Worm (Caenorhabditis elegans) whole organism, L4 larva: ENCODE data around the gene ZK673.5.

Source experiments
- D1046.2 ChIP-seq: fragments of 200-800 bp; sonication (Bioruptor generic); IDR thresholded peaks from 2 replicates; pipeline ENCODE4 v1.3.6; 2022; ENCODE audit warnings: missing genetic modification characterization, missing compliant biosample characterization
- F44E2.7 ChIP-seq: fragments of 200-800 bp; sonication (Bioruptor generic); IDR thresholded peaks from 2 replicates; pipeline ENCODE4 v2.1.2; 2022; ENCODE audit warnings: missing genetic modification characterization, missing compliant biosample characterization
- R02D3.7 ChIP-seq: fragments of 150-350 bp; sonication (generic microtip); optimal IDR thresholded peaks from 3 replicates; lab custom pipeline; 2014; ENCODE audit warnings: missing biosample characterization, missing genetic modification characterization
- T20F7.1 ChIP-seq: fragments of 200-800 bp; sonication (Bioruptor generic); optimal IDR thresholded peaks from 2 replicates; lab custom pipeline; 2018; ENCODE audit warnings: mild to moderate bottlenecking, missing genetic modification characterization, missing compliant biosample characterization
- Y5F2A.4 ChIP-seq: fragments of 200-800 bp; sonication (Bioruptor generic); optimal IDR thresholded peaks from 2 replicates; lab custom pipeline; 2018; ENCODE audit warnings: mild to moderate bottlenecking, missing genetic modification characterization, missing compliant biosample characterization
- ceh-28 ChIP-seq: fragments of 150-350 bp; optimal IDR thresholded peaks from 2 replicates; lab custom pipeline; 2014; ENCODE audit warnings: missing biosample characterization, missing genetic modification reagents, missing genetic modification characterization
- ceh-44 ChIP-seq: fragments of 200-800 bp; sonication (Bioruptor generic); IDR thresholded peaks from 2 replicates; pipeline ENCODE4 v1.3.6; 2022; ENCODE audit warnings: missing genetic modification reagents, missing genetic modification characterization, missing compliant biosample characterization
- ces-1 ChIP-seq: fragments of 150-350 bp; sonication (generic microtip); optimal IDR thresholded peaks from 4 replicates; lab custom pipeline; 2014; ENCODE audit warnings: missing biosample characterization, missing genetic modification reagents, missing genetic modification characterization
- ctbp-1 ChIP-seq: fragments of 200-800 bp; sonication (Bioruptor generic); IDR thresholded peaks from 2 replicates; pipeline ENCODE4 v1.3.6; 2022; ENCODE audit warnings: missing genetic modification reagents, missing genetic modification characterization, missing compliant biosample characterization
- daf-8 ChIP-seq: fragments of 200-800 bp; sonication (Bioruptor generic); IDR thresholded peaks from 2 replicates; pipeline ENCODE4 v1.3.6; 2022; ENCODE audit warnings: missing genetic modification characterization, missing compliant biosample characterization
- dmd-6 ChIP-seq: fragments of 200-800 bp; sonication (Bioruptor generic); IDR thresholded peaks from 2 replicates; pipeline ENCODE4 v1.3.6; 2022; ENCODE audit warnings: missing genetic modification reagents, missing genetic modification characterization, missing compliant biosample characterization
- dmd-8 ChIP-seq: fragments of 200-800 bp; sonication (Bioruptor generic); IDR thresholded peaks from 2 replicates; pipeline ENCODE4 v1.3.6; 2022; ENCODE audit warnings: missing genetic modification characterization, missing compliant biosample characterization
- dpl-1 ChIP-seq: fragments of 150-350 bp; optimal IDR thresholded peaks from 2 replicates; lab custom pipeline; 2014; ENCODE audit warnings: missing biosample characterization, missing genetic modification reagents, missing genetic modification characterization
- egl-43 ChIP-seq: fragments of 200-800 bp; sonication (Bioruptor generic); IDR thresholded peaks from 2 replicates; pipeline ENCODE4 v1.3.6; 2022; ENCODE audit warnings: missing genetic modification reagents, missing genetic modification characterization, missing compliant biosample characterization
- fkh-10 ChIP-seq: fragments of 150-350 bp; optimal IDR thresholded peaks from 2 replicates; lab custom pipeline; 2014; ENCODE audit warnings: missing biosample characterization, missing genetic modification reagents, missing genetic modification characterization
- fos-1 ChIP-seq: fragments of 150-350 bp; optimal IDR thresholded peaks from 2 replicates; lab custom pipeline; 2014; ENCODE audit warnings: missing biosample characterization, missing genetic modification characterization
- hlh-11 ChIP-seq: fragments of 200-800 bp; sonication (Bioruptor generic); optimal IDR thresholded peaks from 2 replicates; lab custom pipeline; 2018; ENCODE audit warnings: mild to moderate bottlenecking, missing genetic modification characterization, missing compliant biosample characterization
- lin-1 ChIP-seq: fragments of 200-800 bp; sonication (Bioruptor generic); IDR thresholded peaks from 2 replicates; pipeline ENCODE4 v1.3.6; 2022; ENCODE audit warnings: missing genetic modification reagents, missing genetic modification characterization, missing compliant biosample characterization
- lin-13 ChIP-seq: fragments of 150-350 bp; optimal IDR thresholded peaks from 2 replicates; lab custom pipeline; 2014; ENCODE audit warnings: missing biosample characterization, missing genetic modification reagents, missing genetic modification characterization
- lin-38 ChIP-seq: fragments of 200-800 bp; sonication (Bioruptor generic); IDR thresholded peaks from 2 replicates; pipeline ENCODE4 v1.3.6; 2022; ENCODE audit warnings: missing genetic modification reagents, missing genetic modification characterization, missing compliant biosample characterization
- lin-39 ChIP-seq: fragments of 150-350 bp; optimal IDR thresholded peaks from 2 replicates; lab custom pipeline; 2014; ENCODE audit warnings: missing biosample characterization, missing genetic modification reagents, missing genetic modification characterization
- lir-3 ChIP-seq: sonication (generic microtip); optimal IDR thresholded peaks from 2 replicates; lab custom pipeline; 2016; ENCODE audit warnings: mild to moderate bottlenecking, missing genetic modification characterization, missing compliant biosample characterization
- lsy-2 ChIP-seq, 2 experiments: fragments of 150-350 bp in 1 of 2; sonication (generic microtip) in 1 of 2; optimal IDR thresholded peaks; 2 replicates each; lab custom pipeline; 2014 to 2017; ENCODE audit warnings: missing biosample characterization in 2 of 2, missing genetic modification characterization in 2 of 2
- madf-5 ChIP-seq, 2 experiments: fragments of 200-800 bp; sonication (Bioruptor generic); IDR thresholded peaks; 2 replicates each; pipeline ENCODE4 v1.3.6; 2022; ENCODE audit warnings: missing compliant biosample characterization in 2 of 2, missing genetic modification characterization in 2 of 2
- mdl-1 ChIP-seq, 2 experiments: fragments of 150-350 bp in 1 of 2; sonication (generic microtip) in 1 of 2; optimal IDR thresholded peaks; 2 replicates each; lab custom pipeline; 2014 to 2017; ENCODE audit warnings: missing biosample characterization in 2 of 2, missing genetic modification characterization in 2 of 2
- mes-2 ChIP-seq: sonication (generic microtip); optimal IDR thresholded peaks from 2 replicates; lab custom pipeline; 2016; ENCODE audit warnings: missing genotype, mild to moderate bottlenecking, missing genetic modification characterization, missing compliant biosample characterization; ENCODE audit not compliant: poor library complexity, severe bottlenecking
- nhr-10 ChIP-seq: fragments of 150-350 bp; optimal IDR thresholded peaks from 2 replicates; lab custom pipeline; 2014; ENCODE audit warnings: missing biosample characterization, missing genetic modification characterization
- nhr-11 ChIP-seq: fragments of 150-350 bp; optimal IDR thresholded peaks from 2 replicates; lab custom pipeline; 2014; ENCODE audit warnings: missing biosample characterization, missing genetic modification characterization
- nhr-237 ChIP-seq: sonication (generic microtip); optimal IDR thresholded peaks from 2 replicates; lab custom pipeline; 2017; ENCODE audit warnings: missing biosample characterization, missing genetic modification characterization
- nhr-28 ChIP-seq: fragments of 150-350 bp; optimal IDR thresholded peaks from 2 replicates; lab custom pipeline; 2014; ENCODE audit warnings: missing biosample characterization, missing genetic modification characterization
- nhr-77 ChIP-seq: fragments of 150-350 bp; optimal IDR thresholded peaks from 2 replicates; lab custom pipeline; 2014; ENCODE audit warnings: missing biosample characterization, missing genetic modification characterization
- pha-4 ChIP-seq, 2 experiments: fragments of 150-350 bp in 1 of 2; fragments of 200-800 bp in 1 of 2; sonication (Bioruptor generic) in 1 of 2; IDR thresholded peaks in 1 of 2; optimal IDR thresholded peaks in 1 of 2; 2 replicates each; pipeline versions ENCODE4 v1.3.6 to Lab custom; 2014 to 2022; ENCODE audit warnings: missing genetic modification characterization in 2 of 2, missing genetic modification reagents in 2 of 2, missing biosample characterization in 1 of 2, missing compliant biosample characterization in 1 of 2
- php-3 ChIP-seq: fragments of 200-800 bp; sonication (Bioruptor generic); IDR thresholded peaks from 2 replicates; pipeline ENCODE4 v1.3.6; 2022; ENCODE audit warnings: missing genetic modification reagents, missing genetic modification characterization, missing compliant biosample characterization
- pqm-1 ChIP-seq: sonication (generic microtip); optimal IDR thresholded peaks from 2 replicates; lab custom pipeline; 2017; ENCODE audit warnings: missing biosample characterization, missing genetic modification characterization
- sdz-12 ChIP-seq: fragments of 200-800 bp; sonication (Bioruptor generic); optimal IDR thresholded peaks from 2 replicates; lab custom pipeline; 2018; ENCODE audit warnings: mild to moderate bottlenecking, missing genetic modification characterization, missing compliant biosample characterization
- unc-62 ChIP-seq, 3 experiments: fragments of 150-350 bp in 1 of 3; sonication (generic microtip); optimal IDR thresholded peaks in 2 of 3; peaks in 1 of 3; 1 replicate in 1 of 3; 2 replicates in 2 of 3; lab custom pipeline; 2014 to 2017; ENCODE audit warnings: missing biosample characterization in 3 of 3, missing genetic modification characterization in 3 of 3, missing genetic modification reagents in 3 of 3, missing genotype in 1 of 3
- zfp-2 ChIP-seq: sonication (generic microtip); optimal IDR thresholded peaks from 2 replicates; lab custom pipeline; 2016; ENCODE audit warnings: mild to moderate bottlenecking, missing genetic modification characterization, missing compliant biosample characterization
- zip-2 ChIP-seq: fragments of 150-350 bp; optimal IDR thresholded peaks from 2 replicates; lab custom pipeline; 2014; ENCODE audit warnings: missing biosample characterization, missing genetic modification characterization

ZK673.5 gene

ce11 chrII:10466552-10466951, 5.2 kb downstream of the ZK673.5 start, which contains the start of gene tnc-2:
TSS of gene tnc-2 (plus strand) at chrII:10466852.
- TF ChIP-seq zip-2 (tag; lab: Kevin White, UChicago) = no peak
- TF ChIP-seq ctbp-1 (GFP tag; lab: Robert Waterston, UW) = no peak
- no peak for TF ChIP-seq nhr-11 (tag; lab: Kevin White, UChicago)
- TF ChIP-seq, all 104 proteins: peak for 0

- TF ChIP-seq dmd-8 (no peak), daf-8 (GFP tag; lab: Robert Waterston, UW) (no peak), nhr-28 (tag; lab: Kevin White, UChicago) (peak; percentile 45), ces-1 (no peak), F44E2.7 (GFP tag; lab: Robert Waterston, UW) (no peak), pqm-1 (tag; lab: Kevin White, UChicago) (peak; percentile 88), lin-1 (GFP tag; lab: Robert Waterston, UW) (no peak), zfp-2 (no peak), mdl-1 (tag; optimal IDR thresholded peaks at IDR 0.05; lab: Kevin White, UChicago) (no peak), dpl-1 (GFP tag; lab: Kevin White, UChicago) (no peak), egl-43 (GFP tag; lab: Robert Waterston, UW) (no peak), unc-62 (GFP tag; optimal IDR thresholded peaks at IDR 0.05 in 1 of 2; lab: Kevin White, UChicago) (peak in 1 of 2 experiments; percentile 67), unc-62 (tag; optimal IDR thresholded peaks at IDR 0.05; lab: Kevin White, UChicago) (no peak)
Measured at ce11 chrII:10470159-10470558, 8.9 kb downstream of the ZK673.5 start, which contains the start of gene clec-143. TSS of gene clec-143 (minus strand) at chrII:10470297.

ce11 chrII:10471247-10471646, 9.9 kb downstream of the ZK673.5 start, which contains the start of gene ZK666.1:
TSS of gene ZK666.1 (minus strand) at chrII:10471347.
- TF ChIP-seq lir-3 (no peak), Y5F2A.4 (no peak), zip-2 (tag; lab: Kevin White, UChicago) (no peak), nhr-77 (no peak), nhr-237 (tag; lab: Kevin White, UChicago) (no peak), lin-13 (GFP tag; lab: Kevin White, UChicago) (no peak), mes-2 (tag; lab: Kevin White, UChicago) (no peak), ceh-44 (no peak), ceh-28 (tag; lab: Kevin White, UChicago) (no peak), pha-4 (GFP tag; IDR thresholded peaks at IDR 0.05; lab: Robert Waterston, UW) (no peak), pha-4 (tag; optimal IDR thresholded peaks at IDR 0.05; lab: Kevin White, UChicago) (no peak), fos-1 (tag; lab: Kevin White, UChicago) (no peak), pqm-1 (tag; lab: Kevin White, UChicago) (no peak), php-3 (GFP tag; lab: Robert Waterston, UW) (no peak), lin-39 (tag; lab: Kevin White, UChicago) (no peak), dmd-6 (GFP tag; lab: Robert Waterston, UW) (no peak)

ce11 chrII:10471790-10472189, 10.5 kb downstream of the ZK673.5 start, which contains the start of gene ZK666.2:
TSS of gene ZK666.2 (minus strand) at chrII:10471890.
- TF ChIP-seq nhr-10 (tag; lab: Kevin White, UChicago) (no peak), lsy-2 (tag; optimal IDR thresholded peaks at IDR 0.05; lab: Kevin White, UChicago) (no peak), R02D3.7 (tag; lab: Kevin White, UChicago) (no peak), nhr-11 (tag; lab: Kevin White, UChicago) (no peak), T20F7.1 (GFP tag; lab: Kevin White, UChicago) (no peak), D1046.2 (GFP tag; lab: Robert Waterston, UW) (no peak), lin-1 (GFP tag; lab: Robert Waterston, UW) (no peak), madf-5 (GFP tag; IDR thresholded peaks at IDR 0.05; lab: Robert Waterston, UW) (no peak), ctbp-1 (GFP tag; lab: Robert Waterston, UW) (no peak), hlh-11 (tag; lab: Kevin White, UChicago) (no peak), mdl-1 (tag; optimal IDR thresholded peaks at IDR 0.05; lab: Kevin White, UChicago) (no peak), lin-38 (GFP tag; lab: Robert Waterston, UW) (no peak), fkh-10 (GFP tag; lab: Kevin White, UChicago) (no peak), ceh-28 (tag; lab: Kevin White, UChicago) (no peak), sdz-12 (GFP tag; lab: Kevin White, UChicago) (no peak), ceh-44 (no peak)
